Worm (Caenorhabditis elegans): ENCODE results near the gene sbt-1.

ce11 chrV:20802906-20803305, 25.8 kb downstream of the sbt-1 start, which contains the start of gene Y44A6D.5:
- no peak for TF ChIP-seq attf-4 (tag; optimal IDR thresholded peaks at IDR 0.05)
- no peak for TF ChIP-seq duxl-1 (tag; optimal IDR thresholded peaks at IDR 0.05; ENCODE audit: poor library complexity)
- TF ChIP-seq aly-2 (tag; optimal IDR thresholded peaks at IDR 0.05) = no peak
- no peak for TF ChIP-seq lin-15B (tag; optimal IDR thresholded peaks at IDR 0.05)
